ENCODE assay signal across 1 worm cellular context in the genomic region with DNA sequence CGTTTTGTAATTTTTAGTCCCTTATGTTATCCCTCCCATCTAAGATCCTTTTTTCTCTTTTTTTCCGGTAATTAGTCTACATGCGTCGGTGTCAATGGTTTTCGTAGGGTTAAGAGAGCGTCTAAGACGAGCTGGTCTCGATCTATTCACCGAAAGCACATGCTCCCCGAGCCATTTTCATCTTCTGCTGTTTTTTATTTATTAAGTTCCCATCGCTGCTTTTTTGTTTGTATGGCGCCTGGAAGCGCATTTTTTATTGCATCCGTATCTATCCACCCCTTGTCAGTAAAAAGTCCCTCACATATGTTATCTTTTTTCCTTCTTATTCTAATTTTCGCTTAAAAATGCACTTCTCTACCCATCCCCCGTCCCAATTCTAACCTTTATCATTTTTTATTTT.
TF ChIP-seq lines count a peak whose summit lies in the region.

No protein-coding gene starts in this region.

TF ChIP-seq in whole organism, L4 larva, 104 proteins besides CTCF, POLR2A, EP300 and RAD21 (continued from another document):
- no peak for TF ChIP-seq ceh-32 (tag; optimal IDR thresholded peaks at IDR 0.05; lab: Kevin White, UChicago; ENCODE audit: poor library complexity)
- TF ChIP-seq mep-1 (tag; optimal IDR thresholded peaks at IDR 0.05; lab: Kevin White, UChicago), result no peak
- no peak for TF ChIP-seq spr-1 (tag; optimal IDR thresholded peaks at IDR 0.05; lab: Kevin White, UChicago)
- no peak for TF ChIP-seq hlh-11 (tag; optimal IDR thresholded peaks at IDR 0.05; lab: Kevin White, UChicago)
- TF ChIP-seq zag-1 (tag; optimal IDR thresholded peaks at IDR 0.05; lab: Kevin White, UChicago), result no peak
- no peak for TF ChIP-seq mxl-3 (GFP tag; optimal IDR thresholded peaks at IDR 0.05; lab: Kevin White, UChicago)
- peak; percentile 40; the same call in 1 of the 2 replicates for TF ChIP-seq Y105C5A.15 (GFP tag; IDR thresholded peaks at IDR 0.05; lab: Robert Waterston, UW)
- no peak for TF ChIP-seq sdz-12 (GFP tag; optimal IDR thresholded peaks at IDR 0.05; lab: Kevin White, UChicago)
- no peak for TF ChIP-seq zip-2 (tag; optimal IDR thresholded peaks at IDR 0.05; lab: Kevin White, UChicago)
- TF ChIP-seq mdt-29 (GFP tag; IDR thresholded peaks at IDR 0.05; lab: Robert Waterston, UW), result 0 out of 2 replicates have a peak, but pooled peaks have one; percentile 41
- TF ChIP-seq dmd-6 (GFP tag; IDR thresholded peaks at IDR 0.05; lab: Robert Waterston, UW), result peak; percentile 22
- no peak for TF ChIP-seq nhr-42 (GFP tag; IDR thresholded peaks at IDR 0.05; lab: Robert Waterston, UW)
- no peak for TF ChIP-seq nhr-237 (tag; optimal IDR thresholded peaks at IDR 0.05; lab: Kevin White, UChicago)
- no peak for TF ChIP-seq daf-16 (GFP tag; optimal IDR thresholded peaks at IDR 0.05; lab: Kevin White, UChicago)
- no peak for TF ChIP-seq daf-16 (tag; optimal IDR thresholded peaks at IDR 0.05; lab: Kevin White, UChicago)
- no peak for TF ChIP-seq nhr-111 (GFP tag; optimal IDR thresholded peaks at IDR 0.05; lab: Kevin White, UChicago)
- no peak for TF ChIP-seq nhr-102 (tag; optimal IDR thresholded peaks at IDR 0.05; lab: Kevin White, UChicago)
- no peak for TF ChIP-seq D1046.2 (GFP tag; IDR thresholded peaks at IDR 0.05; lab: Robert Waterston, UW)
- no peak for TF ChIP-seq pqm-1 (tag; optimal IDR thresholded peaks at IDR 0.05; lab: Kevin White, UChicago)
- no peak for TF ChIP-seq T20F7.1 (GFP tag; optimal IDR thresholded peaks at IDR 0.05; lab: Kevin White, UChicago)
- TF ChIP-seq daf-19 (GFP tag; conservative IDR thresholded peaks at IDR 0.05; lab: Robert Waterston, UW), result no peak
- TF ChIP-seq lin-1 (GFP tag; IDR thresholded peaks at IDR 0.05; lab: Robert Waterston, UW), result no peak; the same call in 1 of the 2 replicates
- TF ChIP-seq zip-11 (GFP tag; IDR thresholded peaks at IDR 0.05; lab: Robert Waterston, UW), result no peak
- no peak for TF ChIP-seq zfp-2 (tag; optimal IDR thresholded peaks at IDR 0.05; lab: Kevin White, UChicago)
- no peak for TF ChIP-seq daf-12 (tag; optimal IDR thresholded peaks at IDR 0.05; lab: Kevin White, UChicago)
- 0 out of 2 replicates have a peak, but pooled peaks have one; percentile 3 for TF ChIP-seq madf-9 (GFP tag; conservative IDR thresholded peaks at IDR 0.05; lab: Robert Waterston, UW)
- TF ChIP-seq zfp-3 (GFP tag; conservative IDR thresholded peaks at IDR 0.05; lab: Robert Waterston, UW), result peak; percentile 53; the same call in 1 of the 2 replicates
- TF ChIP-seq lin-13 (GFP tag; optimal IDR thresholded peaks at IDR 0.05; lab: Kevin White, UChicago), result no peak
- 0 out of 4 replicates have a peak, but pooled peaks of 1 of the 2 experiments have one; percentile 42 for TF ChIP-seq madf-5 (GFP tag; IDR thresholded peaks at IDR 0.05; lab: Robert Waterston, UW)
- no peak for TF ChIP-seq saeg-2 (GFP tag; IDR thresholded peaks at IDR 0.05; lab: Robert Waterston, UW)
- no peak for TF ChIP-seq jun-1 (tag; optimal IDR thresholded peaks at IDR 0.05; lab: Kevin White, UChicago)
- peak; percentile 60 for TF ChIP-seq lim-7 (GFP tag; IDR thresholded peaks at IDR 0.05; lab: Robert Waterston, UW)
- no peak for TF ChIP-seq snpc-4 (tag; optimal IDR thresholded peaks at IDR 0.05; lab: Kevin White, UChicago)
- TF ChIP-seq vab-7 (GFP tag; IDR thresholded peaks at IDR 0.05; lab: Robert Waterston, UW), result peak; percentile 14; the same call in 1 of the 2 replicates
- no peak for TF ChIP-seq ces-1 (GFP tag; optimal IDR thresholded peaks at IDR 0.05; lab: Kevin White, UChicago)
- TF ChIP-seq ZK337.2 (GFP tag; IDR thresholded peaks at IDR 0.05; lab: Robert Waterston, UW), result no peak
- no peak for TF ChIP-seq lin-15B (tag; optimal IDR thresholded peaks at IDR 0.05; lab: Kevin White, UChicago)
- TF ChIP-seq Y48G9A.11 (GFP tag; IDR thresholded peaks at IDR 0.05; lab: Robert Waterston, UW), result peak; percentile 51; the same call in 1 of the 2 replicates
- no peak for TF ChIP-seq Y75B8A.6 (GFP tag; IDR thresholded peaks at IDR 0.05; lab: Robert Waterston, UW)
- TF ChIP-seq skn-1 (tag; optimal IDR thresholded peaks at IDR 0.05; lab: Kevin White, UChicago), result no peak
- TF ChIP-seq unc-62 (GFP tag; optimal IDR thresholded peaks at IDR 0.05 in 1 of 2; lab: Kevin White, UChicago), result no peak
- TF ChIP-seq unc-62 (tag; optimal IDR thresholded peaks at IDR 0.05; lab: Kevin White, UChicago), result no peak
- TF ChIP-seq egl-27 (tag; optimal IDR thresholded peaks at IDR 0.05; lab: Kevin White, UChicago), result no peak
- TF ChIP-seq aly-2 (tag; optimal IDR thresholded peaks at IDR 0.05; lab: Kevin White, UChicago), result no peak
- no peak for TF ChIP-seq dmd-9 (GFP tag; IDR thresholded peaks at IDR 0.05; lab: Robert Waterston, UW)
- TF ChIP-seq ZK546.5 (tag; optimal IDR thresholded peaks at IDR 0.05; lab: Kevin White, UChicago), result no peak
- peak; percentile 67; the same call in 1 of the 2 replicates for TF ChIP-seq egl-43 (GFP tag; IDR thresholded peaks at IDR 0.05; lab: Robert Waterston, UW)
- no peak for TF ChIP-seq attf-4 (tag; optimal IDR thresholded peaks at IDR 0.05; lab: Kevin White, UChicago)
- TF ChIP-seq fos-1 (tag; optimal IDR thresholded peaks at IDR 0.05; lab: Kevin White, UChicago), result no peak
- no peak for TF ChIP-seq nhr-6 (tag; optimal IDR thresholded peaks at IDR 0.05; lab: Kevin White, UChicago)
- peak; percentile 37 for TF ChIP-seq mes-2 (tag; optimal IDR thresholded peaks at IDR 0.05; lab: Kevin White, UChicago; ENCODE audit: poor library complexity, severe bottlenecking)
- TF ChIP-seq Y5F2A.4 (GFP tag; optimal IDR thresholded peaks at IDR 0.05; lab: Kevin White, UChicago), result peak; percentile 16
- no peak for TF ChIP-seq daf-8 (GFP tag; IDR thresholded peaks at IDR 0.05; lab: Robert Waterston, UW)
- no peak for TF ChIP-seq ztf-11 (tag; optimal IDR thresholded peaks at IDR 0.05; lab: Kevin White, UChicago)
- TF ChIP-seq dmd-8 (GFP tag; IDR thresholded peaks at IDR 0.05; lab: Robert Waterston, UW), result no peak
- TF ChIP-seq hmg-1.1 (GFP tag; IDR thresholded peaks at IDR 0.05; lab: Robert Waterston, UW), result no peak
- no peak for TF ChIP-seq cey-2 (tag; optimal IDR thresholded peaks at IDR 0.05; lab: Kevin White, UChicago; ENCODE audit: borderline replicate concordance, insufficient read depth)
- no peak for TF ChIP-seq F49E8.2 (tag; optimal IDR thresholded peaks at IDR 0.05; lab: Kevin White, UChicago; ENCODE audit: borderline replicate concordance)
- no peak for TF ChIP-seq nhr-25 (tag; optimal IDR thresholded peaks at IDR 0.05; lab: Kevin White, UChicago; ENCODE audit: borderline replicate concordance, insufficient read depth)
- no peak; the same call in 1 of the 2 replicates for TF ChIP-seq arid-1 (GFP tag; conservative IDR thresholded peaks at IDR 0.05; lab: Robert Waterston, UW)
- TF ChIP-seq snpc-1.2 (GFP tag; IDR thresholded peaks at IDR 0.05; lab: Robert Waterston, UW), result 0 out of 2 replicates have a peak, but pooled peaks have one; percentile 8
